Fruit fly (Drosophila melanogaster): ENCODE results near the gene CG2519.
A peak's percentile ranks its signal among the peaks of the same experiment; 100 is the strongest.

The CG2519 gene

DNA sequence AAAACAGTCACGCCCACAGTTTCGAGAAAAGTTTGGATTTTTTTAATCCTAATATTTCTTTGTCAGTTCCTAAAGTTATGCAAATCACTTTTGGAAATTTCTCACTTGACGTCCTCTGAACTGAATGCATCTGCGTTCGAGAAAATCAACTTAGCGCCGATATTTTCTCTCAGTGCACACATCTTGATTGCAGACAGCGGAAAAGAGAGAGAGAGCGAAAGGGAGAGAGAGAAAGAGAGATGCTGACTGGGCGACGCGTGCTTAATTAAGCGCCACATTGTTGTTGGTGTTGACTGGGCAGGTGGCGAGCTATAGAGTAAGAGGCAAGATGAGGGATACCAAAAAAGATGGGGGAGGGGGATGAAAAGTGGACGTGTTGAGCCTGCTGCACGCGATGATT lies 28.9 kb downstream of the CG2519 start (continued):
- peak; percentile 64; the same call in 1 of the 2 replicates for TF ChIP-seq CG4360 (GFP tag; IDR thresholded peaks at IDR 0.05)
- no peak for TF ChIP-seq CG34376 (GFP tag; optimal IDR thresholded peaks at IDR 0.05)
- TF ChIP-seq CG2678 (tag; optimal IDR thresholded peaks at IDR 0.05), result peak; percentile 60
- no peak for TF ChIP-seq mirr (GFP tag; optimal IDR thresholded peaks at IDR 0.05)
- no peak for TF ChIP-seq trh (GFP tag; optimal IDR thresholded peaks at IDR 0.05)
- TF ChIP-seq bbx (GFP tag; IDR thresholded peaks at IDR 0.05; ENCODE audit: partially characterized antibody), result no peak
- no peak for TF ChIP-seq CTCF (GFP tag; optimal IDR thresholded peaks at IDR 0.05)
- peak; percentile 27 for TF ChIP-seq CG11723 (GFP tag; optimal IDR thresholded peaks at IDR 0.05)
- 0 out of 2 replicates have a peak, but pooled peaks have one; percentile 46 for TF ChIP-seq CG32772 (GFP tag; IDR thresholded peaks at IDR 0.05)
- TF ChIP-seq kay (GFP tag; optimal IDR thresholded peaks at IDR 0.05), result no peak
- no peak for TF ChIP-seq corto (GFP tag; optimal IDR thresholded peaks at IDR 0.05)
- TF ChIP-seq CG14710 (tag; optimal IDR thresholded peaks at IDR 0.05), result peak; percentile 45
- TF ChIP-seq zf30C (GFP tag; optimal IDR thresholded peaks at IDR 0.05), result peak; percentile 69
- TF ChIP-seq Dref (GFP tag; IDR thresholded peaks at IDR 0.05), result no peak
- no peak for TF ChIP-seq CG7928 (GFP tag; optimal IDR thresholded peaks at IDR 0.05)
- TF ChIP-seq C15 (GFP tag; IDR thresholded peaks at IDR 0.05), result no peak
- TF ChIP-seq shn (GFP tag; optimal IDR thresholded peaks at IDR 0.05), result peak; percentile 51
- TF ChIP-seq unpg (GFP tag; optimal IDR thresholded peaks at IDR 0.05), result peak; percentile 66
- TF ChIP-seq Ravus (GFP tag; IDR thresholded peaks at IDR 0.05), result no peak; the same call in 1 of the 2 replicates
- no peak for TF ChIP-seq CG12299 (tag; optimal IDR thresholded peaks at IDR 0.05)
- TF ChIP-seq Six4 (GFP tag; optimal IDR thresholded peaks at IDR 0.05), result peak; percentile 24
- TF ChIP-seq Atf-2 (GFP tag; optimal IDR thresholded peaks at IDR 0.05), result peak; percentile 44
- TF ChIP-seq abd-A (tag; optimal IDR thresholded peaks at IDR 0.05), result no peak
- TF ChIP-seq nerfin-2 (GFP tag; IDR thresholded peaks at IDR 0.05; ENCODE audit: partially characterized antibody), result no peak
- TF ChIP-seq CG4424 (GFP tag; optimal IDR thresholded peaks at IDR 0.05), result peak; percentile 61
- no peak for TF ChIP-seq ato (GFP tag; IDR thresholded peaks at IDR 0.05; ENCODE audit: partially characterized antibody)
- peak; percentile 42 for TF ChIP-seq CG12659 (GFP tag; optimal IDR thresholded peaks at IDR 0.05)
- TF ChIP-seq CG8924 (tag; optimal IDR thresholded peaks at IDR 0.05), result peak; percentile 41
- no peak for TF ChIP-seq CG6683 (GFP tag; optimal IDR thresholded peaks at IDR 0.05)
- no peak for TF ChIP-seq bigmax (GFP tag; optimal IDR thresholded peaks at IDR 0.05)
- TF ChIP-seq CG17912 (GFP tag; optimal IDR thresholded peaks at IDR 0.05), result no peak
- TF ChIP-seq CG6175 (GFP tag; IDR thresholded peaks at IDR 0.05), result 0 out of 3 replicates have a peak, but pooled peaks have one; percentile 19
- TF ChIP-seq Gug (GFP tag; IDR thresholded peaks at IDR 0.05), result peak; percentile 40; the same call in 1 of the 4 replicates
- peak; percentile 2 for TF ChIP-seq Hmr (GFP tag; optimal IDR thresholded peaks at IDR 0.05)
- no peak for TF ChIP-seq caup (GFP tag; optimal IDR thresholded peaks at IDR 0.05; ENCODE audit: severe bottlenecking)
- TF ChIP-seq toy (GFP tag; IDR thresholded peaks at IDR 0.05), result no peak
- peak; percentile 58 for TF ChIP-seq CG2712 (tag; optimal IDR thresholded peaks at IDR 0.05)
- TF ChIP-seq CG9437 (GFP tag; optimal IDR thresholded peaks at IDR 0.05), result peak; percentile 48
- TF ChIP-seq CG6813 (GFP tag; optimal IDR thresholded peaks at IDR 0.05), result no peak
- no peak for TF ChIP-seq CG14860 (GFP tag; IDR thresholded peaks at IDR 0.05; ENCODE audit: partially characterized antibody)
- TF ChIP-seq PHDP (tag; optimal IDR thresholded peaks at IDR 0.05), result peak; percentile 31
- TF ChIP-seq ERR (GFP tag; optimal IDR thresholded peaks at IDR 0.05), result no peak
- no peak for TF ChIP-seq Max (GFP tag; optimal IDR thresholded peaks at IDR 0.05)
- TF ChIP-seq CG10431 (GFP tag; optimal IDR thresholded peaks at IDR 0.05), result no peak
- no peak for TF ChIP-seq ham (GFP tag; IDR thresholded peaks at IDR 0.05)
- no peak for TF ChIP-seq CG5180 (GFP tag; optimal IDR thresholded peaks at IDR 0.05)
- TF ChIP-seq Vsx1 (GFP tag; optimal IDR thresholded peaks at IDR 0.05), result no peak
- no peak for TF ChIP-seq CG14667 (GFP tag; IDR thresholded peaks at IDR 0.05)
- peak; percentile 65 for TF ChIP-seq CG31441 (GFP tag; IDR thresholded peaks at IDR 0.05)
- no peak for TF ChIP-seq ssp (GFP tag; IDR thresholded peaks at IDR 0.05)
- no peak for TF ChIP-seq CG13287 (GFP tag; IDR thresholded peaks at IDR 0.05; ENCODE audit: partially characterized antibody)

Data from whole organism, embryonic.